Fruit fly (Drosophila melanogaster) whole organism, embryonic: ENCODE results near the gene CG34265.

Experiments used
- Aef1 ChIP-seq: fragments of 200-800 bp; sonication (Bioruptor generic); IDR thresholded peaks from 3 replicates; pipeline ENCODE4 v1.3.6; 2022; ENCODE audit warnings: missing biosample characterization, missing genetic modification characterization
- B-H1 ChIP-seq: fragments of 200-800 bp; sonication (Bioruptor generic); IDR thresholded peaks from 3 replicates; pipeline ENCODE4 v1.3.6; 2022; ENCODE audit warnings: missing biosample characterization, missing genetic modification characterization
- Bdp1 ChIP-seq: fragments of 200-800 bp; sonication (Bioruptor generic); optimal IDR thresholded peaks from 3 replicates; lab custom pipeline; 2016; ENCODE audit warnings: missing biosample characterization, missing genetic modification characterization
- CG1024 ChIP-seq: fragments of 200-800 bp; sonication (Bioruptor generic); IDR thresholded peaks from 2 replicates; pipeline ENCODE4 v1.3.6; 2022; ENCODE audit warnings: missing biosample characterization, missing genetic modification characterization
- CG14441 ChIP-seq: fragments of 200-800 bp; sonication (Bioruptor generic); IDR thresholded peaks from 2 replicates; pipeline ENCODE4 v1.3.6; 2022; ENCODE audit warnings: missing biosample characterization, missing genetic modification characterization
- CG14710 ChIP-seq: fragments of 200-800 bp; sonication (Bioruptor generic); optimal IDR thresholded peaks from 3 replicates; lab custom pipeline; 2019; ENCODE audit warnings: missing biosample characterization, mild to moderate bottlenecking, missing genetic modification characterization, moderate library complexity
- CG15696 ChIP-seq: fragments of 200-800 bp; sonication (Bioruptor generic); optimal IDR thresholded peaks from 2 replicates; lab custom pipeline; 2019; ENCODE audit warnings: missing biosample characterization, mild to moderate bottlenecking, missing genetic modification characterization, moderate library complexity
- CG1647 ChIP-seq: fragments of 200-800 bp; sonication (Bioruptor generic); optimal IDR thresholded peaks from 3 replicates; lab custom pipeline; 2016; ENCODE audit warnings: missing biosample characterization, missing genetic modification characterization
- CG18011 ChIP-seq: fragments of 200-800 bp; sonication (Bioruptor generic); optimal IDR thresholded peaks from 2 replicates; lab custom pipeline; 2017; ENCODE audit warnings: missing biosample characterization, missing genetic modification characterization, mild to moderate bottlenecking, moderate library complexity, missing genotype
- CG2116 ChIP-seq: fragments of 200-800 bp; sonication (Bioruptor generic); optimal IDR thresholded peaks from 3 replicates; lab custom pipeline; 2018; ENCODE audit warnings: missing biosample characterization, mild to moderate bottlenecking, missing genetic modification characterization
- CG30403 ChIP-seq: fragments of 200-800 bp; sonication (Bioruptor generic); optimal IDR thresholded peaks from 3 replicates; lab custom pipeline; 2016; ENCODE audit warnings: missing biosample characterization, missing genetic modification characterization
- CG3163 ChIP-seq: fragments of 200-800 bp; sonication (Bioruptor generic); optimal IDR thresholded peaks from 3 replicates; lab custom pipeline; 2016; ENCODE audit warnings: missing biosample characterization, missing genetic modification characterization
- CG34224 ChIP-seq: fragments of 200-800 bp; sonication (Bioruptor generic); IDR thresholded peaks from 3 replicates; pipeline ENCODE4 v1.3.6; 2022; ENCODE audit warnings: missing biosample characterization, missing genetic modification characterization; ENCODE audit not compliant: partially characterized antibody
- CG3847 ChIP-seq: fragments of 200-800 bp; sonication (Bioruptor generic); IDR thresholded peaks from 2 replicates; pipeline ENCODE4 v1.3.6; 2022; ENCODE audit warnings: missing biosample characterization, missing genetic modification characterization
- CG4707 ChIP-seq: fragments of 200-800 bp; sonication (Bioruptor generic); optimal IDR thresholded peaks from 2 replicates; lab custom pipeline; 2018; ENCODE audit warnings: missing biosample characterization, mild to moderate bottlenecking, missing genetic modification characterization, moderate library complexity
- CG5180 ChIP-seq: fragments of 200-800 bp; sonication (Bioruptor generic); optimal IDR thresholded peaks from 3 replicates; lab custom pipeline; 2017; ENCODE audit warnings: missing biosample characterization, missing genetic modification characterization, mild to moderate bottlenecking, moderate library complexity, missing genetic modification reagents
- CG6654 ChIP-seq: fragments of 200-800 bp; sonication (Bioruptor generic); optimal IDR thresholded peaks from 2 replicates; lab custom pipeline; 2017; ENCODE audit warnings: missing biosample characterization, mild to moderate bottlenecking, missing genetic modification characterization
- CG7357 ChIP-seq: fragments of 200-800 bp; sonication (Bioruptor generic); IDR thresholded peaks from 3 replicates; pipeline ENCODE4 v1.3.6; 2022; ENCODE audit warnings: missing biosample characterization, missing genetic modification characterization
- CG8281 ChIP-seq: fragments of 200-800 bp; sonication (Bioruptor generic); optimal IDR thresholded peaks from 2 replicates; lab custom pipeline; 2018; ENCODE audit warnings: missing biosample characterization, mild to moderate bottlenecking, missing genetic modification characterization, moderate library complexity
- CG8478 ChIP-seq: fragments of >200 bp; optimal IDR thresholded peaks from 2 replicates; lab custom pipeline; 2018
- CkIIα-i1 ChIP-seq: fragments of 200-800 bp; sonication (Bioruptor generic); IDR thresholded peaks from 2 replicates; pipeline ENCODE4 v1.3.6; 2022; ENCODE audit warnings: missing biosample characterization, missing genetic modification characterization
- CoRest ChIP-seq: fragments of 200-800 bp; sonication (Bioruptor generic); optimal IDR thresholded peaks from 3 replicates; lab custom pipeline; 2018; ENCODE audit warnings: missing biosample characterization, mild to moderate bottlenecking, missing genetic modification characterization, moderate library complexity
- CrebB ChIP-seq: fragments of 200-800 bp; sonication (Bioruptor generic); optimal IDR thresholded peaks from 3 replicates; lab custom pipeline; 2018; ENCODE audit warnings: missing biosample characterization, mild to moderate bottlenecking, missing genetic modification characterization
- D ChIP-seq, 2 experiments: fragments of 200-800 bp in 1 of 2; fragments of >200 bp in 1 of 2; sonication (Bioruptor generic) in 1 of 2; optimal IDR thresholded peaks; 2 replicates in 1 of 2; 3 replicates in 1 of 2; lab custom pipeline; 2017; ENCODE audit warnings: mild to moderate bottlenecking in 1 of 2, missing biosample characterization in 1 of 2, missing genetic modification characterization in 1 of 2, missing genetic modification reagents in 1 of 2
- Ets65A ChIP-seq: fragments of 200-800 bp; sonication (Bioruptor generic); peaks from one replicate; lab custom pipeline; 2016; ENCODE audit warnings: missing biosample characterization, missing genetic modification characterization
- GATAe ChIP-seq: fragments of 200-800 bp; sonication (Bioruptor generic); conservative IDR thresholded peaks from 2 replicates; pipeline ENCODE4 v1.3.6; 2022; ENCODE audit warnings: missing biosample characterization, missing genetic modification characterization
- HLH54F ChIP-seq: fragments of 200-800 bp; sonication (Bioruptor generic); optimal IDR thresholded peaks from 3 replicates; lab custom pipeline; 2016; ENCODE audit warnings: missing biosample characterization, missing genetic modification characterization
- MBD-R2 ChIP-seq: fragments of 200-800 bp; sonication (Bioruptor generic); IDR thresholded peaks from 2 replicates; pipeline ENCODE4 v1.3.6; 2022; ENCODE audit warnings: missing biosample characterization, missing genetic modification characterization
- Mad ChIP-seq: fragments of 200-800 bp; sonication (Bioruptor generic); optimal IDR thresholded peaks from 2 replicates; lab custom pipeline; 2016; ENCODE audit warnings: missing biosample characterization, missing genetic modification characterization
- NC2β ChIP-seq: fragments of 200-800 bp; sonication (Bioruptor generic); optimal IDR thresholded peaks from 2 replicates; lab custom pipeline; 2016; ENCODE audit warnings: missing biosample characterization, missing genetic modification characterization
- Oli ChIP-seq: fragments of 200-800 bp; sonication (Bioruptor generic); optimal IDR thresholded peaks from 2 replicates; lab custom pipeline; 2018; ENCODE audit warnings: missing biosample characterization, mild to moderate bottlenecking, missing genetic modification characterization, moderate library complexity
- Pdp1 ChIP-seq, 2 experiments: fragments of 200-800 bp; sonication (Bioruptor generic); optimal IDR thresholded peaks; 3 replicates each; lab custom pipeline; 2016; ENCODE audit warnings: missing biosample characterization in 2 of 2, missing genetic modification characterization in 2 of 2, mild to moderate bottlenecking in 1 of 2, moderate library complexity in 1 of 2
- Ssrp ChIP-seq: fragments of 200-800 bp; sonication (Bioruptor generic); optimal IDR thresholded peaks from 2 replicates; lab custom pipeline; 2018; ENCODE audit warnings: missing biosample characterization, mild to moderate bottlenecking, missing genetic modification characterization, moderate library complexity
- chinmo ChIP-seq: fragments of 200-800 bp; sonication (Bioruptor generic); IDR thresholded peaks from 4 replicates; pipeline ENCODE4 v1.3.6; 2022; ENCODE audit warnings: missing biosample characterization, missing genetic modification characterization; ENCODE audit not compliant: partially characterized antibody
- ftz-f1 ChIP-seq: fragments of 200-800 bp; sonication (Bioruptor generic); optimal IDR thresholded peaks from 2 replicates; lab custom pipeline; 2016; ENCODE audit warnings: missing biosample characterization, missing genetic modification characterization
- gro ChIP-seq: fragments of 200-800 bp; sonication (Bioruptor generic); optimal IDR thresholded peaks from 2 replicates; lab custom pipeline; 2016; ENCODE audit warnings: missing biosample characterization, missing genetic modification characterization
- her ChIP-seq: fragments of 200-800 bp; sonication (Bioruptor generic); optimal IDR thresholded peaks from 2 replicates; lab custom pipeline; 2016; ENCODE audit warnings: missing biosample characterization, missing genetic modification characterization
- insv ChIP-seq, 2 experiments: fragments of 200-800 bp; sonication (Bioruptor generic); optimal IDR thresholded peaks; 3 replicates each; lab custom pipeline; 2016 to 2018; ENCODE audit warnings: missing biosample characterization in 2 of 2, missing genetic modification characterization in 2 of 2
- knrl ChIP-seq: fragments of 200-800 bp; sonication (Bioruptor generic); IDR thresholded peaks from 3 replicates; pipeline ENCODE4 v1.3.6; 2022; ENCODE audit warnings: missing biosample characterization, missing genetic modification characterization; ENCODE audit not compliant: partially characterized antibody
- lilli ChIP-seq: fragments of 200-800 bp; sonication (Bioruptor generic); optimal IDR thresholded peaks from 3 replicates; lab custom pipeline; 2016; ENCODE audit warnings: missing biosample characterization, missing genetic modification characterization
- lmd ChIP-seq: fragments of 200-800 bp; sonication (Bioruptor generic); IDR thresholded peaks from 2 replicates; pipeline ENCODE4 v1.3.6; 2022; ENCODE audit warnings: missing biosample characterization, missing genetic modification characterization
- lov ChIP-seq, 2 experiments: fragments of 200-800 bp in 1 of 2; fragments of >200 bp in 1 of 2; sonication (Bioruptor generic) in 1 of 2; IDR thresholded peaks in 1 of 2; optimal IDR thresholded peaks in 1 of 2; 2 replicates in 1 of 2; 3 replicates in 1 of 2; pipeline versions ENCODE4 v1.3.6 to Lab custom; 2017 to 2022; ENCODE audit warnings: missing biosample characterization in 1 of 2, missing genetic modification characterization in 1 of 2
- mam ChIP-seq: fragments of 200-800 bp; sonication (Bioruptor generic); optimal IDR thresholded peaks from 3 replicates; lab custom pipeline; 2016; ENCODE audit warnings: missing biosample characterization, missing genetic modification characterization
- nau ChIP-seq: fragments of 200-800 bp; sonication (Bioruptor generic); optimal IDR thresholded peaks from 3 replicates; lab custom pipeline; 2017; ENCODE audit warnings: missing biosample characterization, mild to moderate bottlenecking, missing genetic modification characterization, missing genetic modification reagents
- org-1 ChIP-seq: fragments of 200-800 bp; sonication (Bioruptor generic); optimal IDR thresholded peaks from 2 replicates; lab custom pipeline; 2017; ENCODE audit warnings: missing biosample characterization, missing genetic modification characterization
- otp ChIP-seq: fragments of 200-800 bp; sonication (Bioruptor generic); IDR thresholded peaks from 3 replicates; pipeline ENCODE4, ENCODE4 v1.3.6; 2022; ENCODE audit warnings: missing biosample characterization, missing genetic modification characterization
- rib ChIP-seq: fragments of 200-800 bp; sonication (Bioruptor generic); IDR thresholded peaks from 2 replicates; pipeline ENCODE4 v1.3.6; 2022; ENCODE audit warnings: missing biosample characterization, missing genetic modification characterization
- salm ChIP-seq: fragments of 200-800 bp; sonication (Bioruptor generic); optimal IDR thresholded peaks from 2 replicates; lab custom pipeline; 2018; ENCODE audit warnings: missing biosample characterization, mild to moderate bottlenecking, missing genetic modification characterization
- sr ChIP-seq: fragments of 200-800 bp; sonication (Bioruptor generic); IDR thresholded peaks from 3 replicates; pipeline ENCODE4 v1.3.6; 2022; ENCODE audit warnings: missing biosample characterization, missing genetic modification characterization
- vvl ChIP-seq: fragments of 200-800 bp; sonication (Bioruptor generic); IDR thresholded peaks from 2 replicates; pipeline ENCODE4 v1.3.6; 2022; ENCODE audit warnings: missing biosample characterization, missing genetic modification characterization
- z ChIP-seq: fragments of 200-800 bp; sonication (Bioruptor generic); IDR thresholded peaks from 3 replicates; pipeline ENCODE4 v1.3.6; 2022; ENCODE audit warnings: missing biosample characterization, missing genetic modification characterization

Gene CG34265

DNA sequence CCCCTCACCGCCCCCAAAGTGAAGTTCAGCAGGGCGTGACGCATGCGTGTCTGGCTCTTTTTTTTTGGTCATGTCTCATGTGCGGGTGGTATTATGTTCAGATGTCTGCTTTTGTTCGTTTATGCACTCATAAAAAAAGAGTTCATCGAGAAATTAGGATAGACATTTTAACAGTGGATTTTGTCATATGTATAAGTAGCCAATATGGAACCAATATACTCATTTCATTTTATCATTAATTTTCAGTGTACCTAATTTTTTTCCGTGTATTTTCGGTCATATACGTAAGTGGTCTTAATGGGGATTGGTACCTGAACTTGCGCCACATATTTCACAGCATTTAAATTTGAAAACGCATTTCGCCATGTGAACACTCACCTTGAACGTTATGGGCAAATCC is 32.1 kb downstream of the CG34265 start (continued):
- no peak for TF ChIP-seq lov (optimal IDR thresholded peaks at IDR 0.05; lab: Kevin White, UChicago)
- TF ChIP-seq lov (GFP tag; IDR thresholded peaks at IDR 0.05; lab: Robert Waterston, UW), result peak; percentile 73; the same call in 1 of the 3 replicates
- no peak for TF ChIP-seq CG2116 (GFP tag; lab: Kevin White, UChicago)
- peak; percentile 62; the same call in 2 of the 3 replicates for TF ChIP-seq otp (GFP tag; lab: Robert Waterston, UW)
- TF ChIP-seq lilli (GFP tag; lab: Kevin White, UChicago), result no peak
- TF ChIP-seq MBD-R2, result no peak; the same call in 1 of the 2 replicates
- no peak for TF ChIP-seq chinmo (GFP tag; lab: Robert Waterston, UW)
- peak; percentile 60 for TF ChIP-seq Ets65A
- TF ChIP-seq NC2β (GFP tag; lab: Kevin White, UChicago), result no peak
- peak; percentile 25 for TF ChIP-seq org-1 (GFP tag; lab: Kevin White, UChicago)
- TF ChIP-seq lmd (GFP tag; lab: Robert Waterston, UW), result peak; percentile 60
- no peak for TF ChIP-seq CG34224 (GFP tag; lab: Robert Waterston, UW)
- TF ChIP-seq CG15696 (tag; lab: Kevin White, UChicago), result no peak
- peak; percentile 65 for TF ChIP-seq CG1024 (GFP tag; lab: Robert Waterston, UW)
- TF ChIP-seq B-H1 (GFP tag; lab: Robert Waterston, UW), result peak; percentile 74
- peak; percentile 25 for TF ChIP-seq Bdp1 (GFP tag; lab: Kevin White, UChicago)
- no peak for TF ChIP-seq GATAe (GFP tag; lab: Robert Waterston, UW)
- peak; percentile 55 for TF ChIP-seq CG30403
- TF ChIP-seq CG7357, result peak; percentile 30; the same call in 1 of the 3 replicates
- TF ChIP-seq CG3163, result no peak
- TF ChIP-seq vvl, result peak; percentile 85
- peak; percentile 50 for TF ChIP-seq CoRest (tag; lab: Kevin White, UChicago)
- TF ChIP-seq Ssrp, result peak; percentile 62
- no peak for TF ChIP-seq her (GFP tag; lab: Kevin White, UChicago)
- no peak for TF ChIP-seq gro (GFP tag; lab: Kevin White, UChicago)
- peak; percentile 50 for TF ChIP-seq CG3847 (GFP tag; lab: Robert Waterston, UW)
- TF ChIP-seq CG8281, result peak; percentile 13
- no peak for TF ChIP-seq CrebB
- TF ChIP-seq CG14441 (GFP tag; lab: Robert Waterston, UW), result peak; percentile 55
- TF ChIP-seq CkIIα-i1 (GFP tag; lab: Robert Waterston, UW), result no peak
- no peak for TF ChIP-seq CG4707 (GFP tag; lab: Kevin White, UChicago)
- no peak for TF ChIP-seq CG18011 (GFP tag; lab: Kevin White, UChicago)
- TF ChIP-seq rib, result no peak
- no peak for TF ChIP-seq D (optimal IDR thresholded peaks at IDR 0.05; lab: Kevin White, UChicago)
- TF ChIP-seq D (GFP tag; optimal IDR thresholded peaks at IDR 0.05; lab: Kevin White, UChicago), result peak; percentile 53
- TF ChIP-seq ftz-f1 (GFP tag; lab: Kevin White, UChicago), result no peak
- TF ChIP-seq CG14710 (tag; lab: Kevin White, UChicago), result peak; percentile 60
- no peak for TF ChIP-seq knrl
- TF ChIP-seq z (GFP tag; lab: Robert Waterston, UW), result no peak
- no peak for TF ChIP-seq insv (GFP tag; optimal IDR thresholded peaks at IDR 0.05; lab: Kevin White, UChicago)
- TF ChIP-seq Pdp1 (GFP tag; optimal IDR thresholded peaks at IDR 0.05; lab: Kevin White, UChicago), result no peak
- no peak for TF ChIP-seq CG6654 (GFP tag; lab: Kevin White, UChicago)
- peak; percentile 6 for TF ChIP-seq CG1647 (GFP tag; lab: Kevin White, UChicago)
- peak; percentile 44 for TF ChIP-seq CG5180
- TF ChIP-seq Oli, result peak; percentile 44
- TF ChIP-seq sr (GFP tag; lab: Robert Waterston, UW), result 0 out of 3 replicates have a peak, but pooled peaks have one; percentile 35
- TF ChIP-seq mam, result peak; percentile 54
- no peak for TF ChIP-seq Mad (GFP tag; lab: Kevin White, UChicago)
- TF ChIP-seq salm (tag; lab: Kevin White, UChicago), result peak; percentile 39
- TF ChIP-seq HLH54F (GFP tag; lab: Kevin White, UChicago), result no peak
- TF ChIP-seq CG8478, result no peak
- TF ChIP-seq Aef1 (GFP tag; lab: Robert Waterston, UW), result peak; percentile 62
- no peak for TF ChIP-seq nau (GFP tag; lab: Kevin White, UChicago)
